Worm (Caenorhabditis elegans) whole organism, young adult: ENCODE data around the gene F54F2.9.

Experiments
- C06A6.2 ChIP-seq: fragments of 200-800 bp; sonication (Bioruptor generic); conservative IDR thresholded peaks from 2 replicates; pipeline ENCODE4 v1.3.6; 2022; ENCODE audit warnings: missing genetic modification characterization, missing compliant biosample characterization
- D2030.7 ChIP-seq: fragments of 200-800 bp; sonication (Bioruptor generic); IDR thresholded peaks from 2 replicates; pipeline ENCODE4 v1.3.6; 2022; ENCODE audit warnings: missing genetic modification reagents, missing genetic modification characterization, missing compliant biosample characterization
- F22D6.2 ChIP-seq: sonication (generic microtip); optimal IDR thresholded peaks from 2 replicates; lab custom pipeline; 2016; ENCODE audit warnings: mild to moderate bottlenecking, missing genetic modification characterization, missing compliant biosample characterization
- F33H1.4 ChIP-seq: fragments of 200-800 bp; sonication (Bioruptor generic); IDR thresholded peaks from 2 replicates; pipeline ENCODE4 v1.3.6; 2022; ENCODE audit warnings: missing genetic modification reagents, missing genetic modification characterization, missing compliant biosample characterization
- T07F8.4 ChIP-seq: sonication (generic microtip); optimal IDR thresholded peaks from 2 replicates; lab custom pipeline; 2016; ENCODE audit warnings: mild to moderate bottlenecking, missing genetic modification characterization, moderate library complexity, missing compliant biosample characterization
- T26A5.8 ChIP-seq: sonication (generic microtip); optimal IDR thresholded peaks from 2 replicates; lab custom pipeline; 2016; ENCODE audit warnings: missing genetic modification characterization, missing compliant biosample characterization
- Y56A3A.18 ChIP-seq: fragments of 200-800 bp; sonication (Bioruptor generic); IDR thresholded peaks from 2 replicates; pipeline ENCODE4 v1.3.6; 2022; ENCODE audit warnings: missing genetic modification reagents, missing genetic modification characterization, missing compliant biosample characterization
- Y95B8A.8 ChIP-seq: fragments of 200-800 bp; sonication (Bioruptor generic); IDR thresholded peaks from 2 replicates; pipeline ENCODE4 v1.3.6; 2022; ENCODE audit warnings: missing genetic modification reagents, missing genetic modification characterization, missing compliant biosample characterization
- ZK185.1 ChIP-seq: sonication (generic microtip); optimal IDR thresholded peaks from 2 replicates; lab custom pipeline; 2016; ENCODE audit warnings: mild to moderate bottlenecking, missing genetic modification characterization, missing compliant biosample characterization; ENCODE audit not compliant: poor library complexity, severe bottlenecking
- akir-1 ChIP-seq: fragments of 200-800 bp; sonication (Bioruptor generic); optimal IDR thresholded peaks from 2 replicates; lab custom pipeline; 2018; ENCODE audit warnings: mild to moderate bottlenecking, missing genetic modification characterization, moderate library complexity, missing compliant biosample characterization
- athp-1 ChIP-seq: sonication (generic microtip); optimal IDR thresholded peaks from 2 replicates; lab custom pipeline; 2017; ENCODE audit warnings: mild to moderate bottlenecking, missing genetic modification characterization, missing compliant biosample characterization
- attf-3 ChIP-seq: fragments of 200-800 bp; sonication (Bioruptor generic); conservative IDR thresholded peaks from 2 replicates; pipeline ENCODE4 v1.3.6; 2022; ENCODE audit warnings: missing genetic modification reagents, missing genetic modification characterization, missing compliant biosample characterization
- attf-5 ChIP-seq: fragments of 200-800 bp; sonication (Bioruptor generic); optimal IDR thresholded peaks from 2 replicates; lab custom pipeline; 2018; ENCODE audit warnings: mild to moderate bottlenecking, missing genetic modification characterization, missing compliant biosample characterization
- bed-2 ChIP-seq: fragments of 200-800 bp; sonication (Bioruptor generic); IDR thresholded peaks from 2 replicates; pipeline ENCODE4 v1.3.6; 2022; ENCODE audit warnings: missing genetic modification reagents, missing genetic modification characterization, missing compliant biosample characterization
- ccch-3 ChIP-seq: fragments of 200-800 bp; sonication (Bioruptor generic); optimal IDR thresholded peaks from 2 replicates; lab custom pipeline; 2018; ENCODE audit warnings: mild to moderate bottlenecking, missing genetic modification characterization, missing compliant biosample characterization
- cebp-1 ChIP-seq, 2 experiments: fragments of 200-800 bp in 1 of 2; sonication (Bioruptor generic) in 1 of 2; sonication (generic microtip) in 1 of 2; IDR thresholded peaks in 1 of 2; optimal IDR thresholded peaks in 1 of 2; 2 replicates each; pipeline versions ENCODE4 v1.3.6 to Lab custom; 2017 to 2022; ENCODE audit warnings: missing compliant biosample characterization in 2 of 2, missing genetic modification characterization in 2 of 2, mild to moderate bottlenecking in 1 of 2, missing genetic modification reagents in 1 of 2, moderate library complexity in 1 of 2
- ceh-100 ChIP-seq: fragments of 200-800 bp; sonication (Bioruptor generic); IDR thresholded peaks from 2 replicates; pipeline ENCODE4 v1.3.6; 2022; ENCODE audit warnings: missing genetic modification reagents, missing genetic modification characterization, missing compliant biosample characterization
- chd-7 ChIP-seq: sonication (generic microtip); optimal IDR thresholded peaks from 2 replicates; lab custom pipeline; 2016; ENCODE audit warnings: mild to moderate bottlenecking, missing genetic modification characterization, moderate library complexity, missing compliant biosample characterization
- dox-1 ChIP-seq: fragments of 200-800 bp; sonication (Bioruptor generic); IDR thresholded peaks from 2 replicates; pipeline ENCODE4 v1.3.6; 2022; ENCODE audit warnings: missing genetic modification reagents, missing genetic modification characterization, missing compliant biosample characterization
- efl-1 ChIP-seq: fragments of 150-350 bp; optimal IDR thresholded peaks from 2 replicates; lab custom pipeline; 2014; ENCODE audit warnings: missing biosample characterization, missing genetic modification reagents, missing genetic modification characterization
- egl-18 ChIP-seq: fragments of 200-800 bp; sonication (Bioruptor generic); IDR thresholded peaks from 2 replicates; pipeline ENCODE4 v1.3.6; 2022; ENCODE audit warnings: missing genetic modification reagents, missing genetic modification characterization, missing compliant biosample characterization
- ekl-4 ChIP-seq: fragments of 200-800 bp; sonication (Bioruptor generic); IDR thresholded peaks from 2 replicates; pipeline ENCODE4 v1.3.6; 2022; ENCODE audit warnings: missing genetic modification reagents, missing genetic modification characterization, missing compliant biosample characterization
- fkh-3 ChIP-seq: sonication (generic microtip); optimal IDR thresholded peaks from 2 replicates; lab custom pipeline; 2016; ENCODE audit warnings: mild to moderate bottlenecking, missing genetic modification characterization, missing compliant biosample characterization
- hlh-12 ChIP-seq: sonication (generic microtip); optimal IDR thresholded peaks from 2 replicates; lab custom pipeline; 2016; ENCODE audit warnings: missing genetic modification characterization, missing compliant biosample characterization
- hmg-1.2 ChIP-seq: fragments of 200-800 bp; sonication (Bioruptor generic); IDR thresholded peaks from 2 replicates; pipeline ENCODE4 v1.3.6; 2022; ENCODE audit warnings: missing genetic modification reagents, missing genetic modification characterization, missing compliant biosample characterization
- lag-1 ChIP-seq: fragments of 200-800 bp; sonication (Bioruptor generic); IDR thresholded peaks from 2 replicates; pipeline ENCODE4 v1.3.6; 2022; ENCODE audit warnings: missing genetic modification reagents, missing genetic modification characterization, missing compliant biosample characterization
- let-607 ChIP-seq, 2 experiments: fragments of 200-800 bp in 1 of 2; sonication (Bioruptor generic) in 1 of 2; sonication (generic microtip) in 1 of 2; optimal IDR thresholded peaks; 2 replicates each; lab custom pipeline; 2016 to 2018; ENCODE audit warnings: mild to moderate bottlenecking in 2 of 2, missing compliant biosample characterization in 2 of 2, missing genetic modification characterization in 2 of 2, moderate library complexity in 2 of 2, missing genotype in 1 of 2
- lin-35 ChIP-seq, 3 experiments: fragments of 150-350 bp in 2 of 3; sonication (generic microtip) in 1 of 3; optimal IDR thresholded peaks; 2 replicates each; lab custom pipeline; 2014 to 2018; ENCODE audit warnings: missing biosample characterization in 3 of 3, missing genetic modification characterization in 3 of 3, missing genetic modification reagents in 3 of 3
- lin-54 ChIP-seq: fragments of 200-800 bp; sonication (Bioruptor generic); optimal IDR thresholded peaks from 2 replicates; lab custom pipeline; 2018; ENCODE audit warnings: mild to moderate bottlenecking, missing genetic modification characterization, missing compliant biosample characterization
- madf-10 ChIP-seq: sonication (generic microtip); optimal IDR thresholded peaks from 2 replicates; lab custom pipeline; 2016; ENCODE audit warnings: mild to moderate bottlenecking, missing genetic modification characterization, missing compliant biosample characterization
- mxl-1 ChIP-seq: sonication (generic microtip); optimal IDR thresholded peaks from 2 replicates; lab custom pipeline; 2016; ENCODE audit warnings: missing genetic modification characterization, missing compliant biosample characterization
- nhr-179 ChIP-seq: sonication (generic microtip); optimal IDR thresholded peaks from 2 replicates; lab custom pipeline; 2016; ENCODE audit warnings: mild to moderate bottlenecking, missing genetic modification characterization, missing compliant biosample characterization
- pbrm-1 ChIP-seq: fragments of 200-800 bp; sonication (Bioruptor generic); IDR thresholded peaks from 2 replicates; pipeline ENCODE4 v1.3.6; 2022; ENCODE audit warnings: missing genetic modification reagents, missing genetic modification characterization, missing compliant biosample characterization
- pha-4 ChIP-seq: fragments of 150-350 bp; sonication (generic microtip); optimal IDR thresholded peaks from 2 replicates; lab custom pipeline; 2014; ENCODE audit warnings: missing biosample characterization, missing genetic modification reagents, missing genetic modification characterization
- repo-1 ChIP-seq: sonication (generic microtip); optimal IDR thresholded peaks from 2 replicates; lab custom pipeline; 2017; ENCODE audit warnings: mild to moderate bottlenecking, missing genetic modification characterization, missing compliant biosample characterization
- sea-2 ChIP-seq: fragments of 200-800 bp; sonication (Bioruptor generic); IDR thresholded peaks from 2 replicates; pipeline ENCODE4 v1.3.6; 2022; ENCODE audit warnings: missing genetic modification characterization, missing compliant biosample characterization
- snpc-1.1 ChIP-seq: sonication (generic microtip); optimal IDR thresholded peaks from 2 replicates; lab custom pipeline; 2017; ENCODE audit warnings: missing genetic modification characterization, mild to moderate bottlenecking, missing compliant biosample characterization, antibody characterized with exemption, moderate library complexity, missing genotype, missing genetic modification reagents; ENCODE audit not compliant: insufficient read depth
- snpc-3.4 ChIP-seq: sonication (generic microtip); optimal IDR thresholded peaks from 2 replicates; lab custom pipeline; 2017; ENCODE audit warnings: missing genetic modification characterization, mild to moderate bottlenecking, missing compliant biosample characterization, antibody characterized with exemption, moderate library complexity, missing genotype, missing genetic modification reagents
- somi-1 ChIP-seq: fragments of 200-800 bp; sonication (Bioruptor generic); optimal IDR thresholded peaks from 2 replicates; lab custom pipeline; 2018; ENCODE audit warnings: mild to moderate bottlenecking, missing genetic modification characterization, missing compliant biosample characterization
- unc-62 ChIP-seq: fragments of 150-350 bp; optimal IDR thresholded peaks from 2 replicates; lab custom pipeline; 2014; ENCODE audit warnings: missing biosample characterization, missing genetic modification reagents, missing genetic modification characterization
- ztf-28 ChIP-seq: fragments of 200-800 bp; sonication (Bioruptor generic); IDR thresholded peaks from 2 replicates; pipeline ENCODE4 v1.3.6; 2022; ENCODE audit warnings: missing genetic modification reagents, missing genetic modification characterization, missing compliant biosample characterization
- ztf-6 ChIP-seq: fragments of 200-800 bp; sonication (Bioruptor generic); IDR thresholded peaks from 2 replicates; pipeline ENCODE4 v1.3.6; 2022; ENCODE audit warnings: missing genetic modification reagents, missing genetic modification characterization, missing compliant biosample characterization

Gene F54F2.9

ce11 chrIII:8807246-8807645 lies 19.8 kb downstream of the F54F2.9 start, which contains the start of gene F54F2.7 (continued):
- TF ChIP-seq pbrm-1 (GFP tag; lab: Robert Waterston, UW) (no peak), hmg-1.2 (GFP tag; lab: Robert Waterston, UW) (no peak), pha-4 (tag; lab: Kevin White, UChicago) (no peak)

ce11 chrIII:8805815-8806214 lies 21.2 kb downstream of the F54F2.9 start:
- TF ChIP-seq Y56A3A.18 (GFP tag; lab: Robert Waterston, UW) (0 out of 2 replicates have a peak, but pooled peaks have one; percentile 35), dox-1 (GFP tag; lab: Robert Waterston, UW) (0 out of 2 replicates have a peak, but pooled peaks have one; percentile 11), nhr-179 (no peak), Y95B8A.8 (0 out of 2 replicates have a peak, but pooled peaks have one; percentile 51), ztf-28 (GFP tag; lab: Robert Waterston, UW) (no peak)

- TF ChIP-seq F22D6.2 (tag; lab: Kevin White, UChicago) (peak; percentile 77), ccch-3 (GFP tag; lab: Kevin White, UChicago) (no peak), bed-2 (GFP tag; lab: Robert Waterston, UW) (0 out of 2 replicates have a peak, but pooled peaks have one; percentile 23), ceh-100 (GFP tag; lab: Robert Waterston, UW) (peak; percentile 37; the same call in 1 of the 2 replicates), attf-5 (peak; percentile 97), efl-1 (no peak), ztf-6 (GFP tag; lab: Robert Waterston, UW) (no peak), unc-62 (peak; percentile 89), fkh-3 (tag; lab: Kevin White, UChicago) (no peak), T26A5.8 (no peak), athp-1 (tag; lab: Kevin White, UChicago) (peak; percentile 85), T07F8.4 (no peak), lin-35 (GFP tag; optimal IDR thresholded peaks at IDR 0.05; lab: Kevin White, UChicago) (peak in 1 of 3 experiments; percentile 61), repo-1 (peak; percentile 46), cebp-1 (GFP tag; IDR thresholded peaks at IDR 0.05; lab: Robert Waterston, UW) (no peak), cebp-1 (tag; optimal IDR thresholded peaks at IDR 0.05; lab: Kevin White, UChicago) (peak; percentile 92), D2030.7 (GFP tag; lab: Robert Waterston, UW) (no peak), madf-10 (peak; percentile 88), ZK185.1 (tag; lab: Kevin White, UChicago) (no peak), C06A6.2 (peak; percentile 68), let-607 (tag; optimal IDR thresholded peaks at IDR 0.05; lab: Kevin White, UChicago) (peak; percentile 87 to 92), egl-18 (GFP tag; lab: Robert Waterston, UW) (no peak), snpc-1.1 (peak; percentile 57), chd-7 (peak; percentile 94), somi-1 (GFP tag; lab: Kevin White, UChicago) (peak; percentile 94), ekl-4 (peak; percentile 35; the same call in 1 of the 2 replicates), attf-3 (peak; percentile 17; the same call in 1 of the 2 replicates), hlh-12 (tag; lab: Kevin White, UChicago) (no peak), lag-1 (0 out of 2 replicates have a peak, but pooled peaks have one; percentile 56), sea-2 (GFP tag; lab: Robert Waterston, UW) (no peak), akir-1 (GFP tag; lab: Kevin White, UChicago) (peak; percentile 70), snpc-3.4 (tag; lab: Kevin White, UChicago) (peak; percentile 53), F33H1.4 (GFP tag; lab: Robert Waterston, UW) (peak; percentile 35; the same call in 1 of the 2 replicates), pbrm-1 (GFP tag; lab: Robert Waterston, UW) (peak; percentile 79), lin-54 (peak; percentile 67), mxl-1 (tag; lab: Kevin White, UChicago) (no peak)
Observed at ce11 chrIII:8801864-8802818, 24.9 kb downstream of the F54F2.9 start.
